Worm (Caenorhabditis elegans) whole organism, L4 larva: ENCODE data around the gene Y55F3AM.13.

ENCODE experiments used
- T26A8.4 ChIP-seq: fragments of 200-800 bp; sonication (Bioruptor generic); IDR thresholded peaks from 2 replicates; pipeline ENCODE4 v1.3.6; 2022; ENCODE audit warnings: missing genetic modification characterization, missing compliant biosample characterization
- Y105C5A.15 ChIP-seq: fragments of 200-800 bp; sonication (Bioruptor generic); IDR thresholded peaks from 2 replicates; pipeline ENCODE4 v1.3.6; 2022; ENCODE audit warnings: missing genetic modification characterization, missing compliant biosample characterization
- Y48G9A.11 ChIP-seq: fragments of 200-800 bp; sonication (Bioruptor generic); IDR thresholded peaks from 2 replicates; pipeline ENCODE4 v1.3.6; 2022; ENCODE audit warnings: missing genetic modification reagents, missing genetic modification characterization, missing compliant biosample characterization
- Y5F2A.4 ChIP-seq: fragments of 200-800 bp; sonication (Bioruptor generic); optimal IDR thresholded peaks from 2 replicates; lab custom pipeline; 2018; ENCODE audit warnings: mild to moderate bottlenecking, missing genetic modification characterization, missing compliant biosample characterization
- Y75B8A.6 ChIP-seq: fragments of 200-800 bp; sonication (Bioruptor generic); IDR thresholded peaks from 2 replicates; pipeline ENCODE4 v1.3.6; 2022; ENCODE audit warnings: missing genetic modification reagents, missing genetic modification characterization, missing compliant biosample characterization
- ZK337.2 ChIP-seq: fragments of 200-800 bp; sonication (Bioruptor generic); IDR thresholded peaks from 2 replicates; pipeline ENCODE4 v1.3.6; 2022; ENCODE audit warnings: missing genetic modification reagents, missing genetic modification characterization, missing compliant biosample characterization
- aha-1 ChIP-seq: fragments of 150-350 bp; peaks from one replicate; lab custom pipeline; 2014; ENCODE audit warnings: missing biosample characterization, missing genetic modification characterization
- ama-1 ChIP-seq: fragments of 150-350 bp; optimal IDR thresholded peaks from 2 replicates; lab custom pipeline; 2014; ENCODE audit warnings: inconsistent platforms, mixed read lengths
- ceh-28 ChIP-seq: fragments of 150-350 bp; optimal IDR thresholded peaks from 2 replicates; lab custom pipeline; 2014; ENCODE audit warnings: missing biosample characterization, missing genetic modification reagents, missing genetic modification characterization
- ceh-62 ChIP-seq: sonication (generic microtip); optimal IDR thresholded peaks from 2 replicates; lab custom pipeline; 2017; ENCODE audit warnings: missing biosample characterization, missing genetic modification characterization
- cey-2 ChIP-seq: sonication (generic microtip); optimal IDR thresholded peaks from 3 replicates; lab custom pipeline; 2017; ENCODE audit warnings: missing genetic modification characterization, mild to moderate bottlenecking, missing compliant biosample characterization, antibody characterized with exemption, borderline replicate concordance; ENCODE audit not compliant: insufficient read depth
- ctbp-1 ChIP-seq: fragments of 200-800 bp; sonication (Bioruptor generic); IDR thresholded peaks from 2 replicates; pipeline ENCODE4 v1.3.6; 2022; ENCODE audit warnings: missing genetic modification reagents, missing genetic modification characterization, missing compliant biosample characterization
- daf-12 ChIP-seq: fragments of 150-350 bp; optimal IDR thresholded peaks from 2 replicates; lab custom pipeline; 2014; ENCODE audit warnings: missing biosample characterization, missing genetic modification reagents, missing genetic modification characterization
- dmd-9 ChIP-seq: fragments of 200-800 bp; sonication (Bioruptor generic); IDR thresholded peaks from 2 replicates; pipeline ENCODE4 v1.3.6; 2022; ENCODE audit warnings: missing genetic modification reagents, missing genetic modification characterization, missing compliant biosample characterization
- dpl-1 ChIP-seq: fragments of 150-350 bp; optimal IDR thresholded peaks from 2 replicates; lab custom pipeline; 2014; ENCODE audit warnings: missing biosample characterization, missing genetic modification reagents, missing genetic modification characterization
- egl-27 ChIP-seq: sonication (generic microtip); optimal IDR thresholded peaks from 3 replicates; lab custom pipeline; 2017; ENCODE audit warnings: missing biosample characterization, missing genetic modification reagents, missing genetic modification characterization
- hif-1 ChIP-seq, 2 experiments: sonication (generic microtip); optimal IDR thresholded peaks; 2 replicates each; lab custom pipeline; 2016 to 2017; ENCODE audit warnings: missing compliant biosample characterization in 2 of 2, missing genetic modification characterization in 2 of 2, missing genetic modification reagents in 2 of 2, missing genotype in 2 of 2, mild to moderate bottlenecking in 1 of 2
- hlh-11 ChIP-seq: fragments of 200-800 bp; sonication (Bioruptor generic); optimal IDR thresholded peaks from 2 replicates; lab custom pipeline; 2018; ENCODE audit warnings: mild to moderate bottlenecking, missing genetic modification characterization, missing compliant biosample characterization
- hmg-1.1 ChIP-seq: fragments of 200-800 bp; sonication (Bioruptor generic); IDR thresholded peaks from 2 replicates; pipeline ENCODE4 v1.3.6; 2022; ENCODE audit warnings: missing genetic modification reagents, missing genetic modification characterization, missing compliant biosample characterization
- jun-1 ChIP-seq: fragments of 150-350 bp; optimal IDR thresholded peaks from 2 replicates; lab custom pipeline; 2014; ENCODE audit warnings: missing biosample characterization, missing genetic modification reagents, missing genetic modification characterization
- lin-38 ChIP-seq: fragments of 200-800 bp; sonication (Bioruptor generic); IDR thresholded peaks from 2 replicates; pipeline ENCODE4 v1.3.6; 2022; ENCODE audit warnings: missing genetic modification reagents, missing genetic modification characterization, missing compliant biosample characterization
- madf-5 ChIP-seq, 2 experiments: fragments of 200-800 bp; sonication (Bioruptor generic); IDR thresholded peaks; 2 replicates each; pipeline ENCODE4 v1.3.6; 2022; ENCODE audit warnings: missing compliant biosample characterization in 2 of 2, missing genetic modification characterization in 2 of 2
- madf-9 ChIP-seq: fragments of 200-800 bp; sonication (Bioruptor generic); conservative IDR thresholded peaks from 2 replicates; pipeline ENCODE4 v1.3.6; 2022; ENCODE audit warnings: missing genetic modification reagents, missing genetic modification characterization, missing compliant biosample characterization
- mdt-29 ChIP-seq: fragments of 200-800 bp; sonication (Bioruptor generic); IDR thresholded peaks from 2 replicates; pipeline ENCODE4 v1.3.6; 2022; ENCODE audit warnings: missing genetic modification reagents, missing genetic modification characterization, missing compliant biosample characterization
- mxl-3 ChIP-seq: fragments of 200-800 bp; sonication (Bioruptor generic); optimal IDR thresholded peaks from 2 replicates; lab custom pipeline; 2018; ENCODE audit warnings: mild to moderate bottlenecking, missing genetic modification characterization, missing compliant biosample characterization
- nhr-10 ChIP-seq: fragments of 150-350 bp; optimal IDR thresholded peaks from 2 replicates; lab custom pipeline; 2014; ENCODE audit warnings: missing biosample characterization, missing genetic modification characterization
- nhr-11 ChIP-seq: fragments of 150-350 bp; optimal IDR thresholded peaks from 2 replicates; lab custom pipeline; 2014; ENCODE audit warnings: missing biosample characterization, missing genetic modification characterization
- nhr-111 ChIP-seq: fragments of 200-800 bp; sonication (Bioruptor generic); optimal IDR thresholded peaks from 2 replicates; lab custom pipeline; 2018; ENCODE audit warnings: mild to moderate bottlenecking, missing genetic modification characterization, missing compliant biosample characterization
- nhr-25 ChIP-seq: sonication (generic microtip); optimal IDR thresholded peaks from 2 replicates; lab custom pipeline; 2017; ENCODE audit warnings: missing genetic modification characterization, mild to moderate bottlenecking, missing compliant biosample characterization, antibody characterized with exemption, moderate library complexity, borderline replicate concordance; ENCODE audit not compliant: insufficient read depth
- nhr-42 ChIP-seq: fragments of 200-800 bp; sonication (Bioruptor generic); IDR thresholded peaks from 2 replicates; pipeline ENCODE4 v1.3.6; 2022; ENCODE audit warnings: missing genetic modification characterization, missing compliant biosample characterization
- rbr-2 ChIP-seq: sonication (generic microtip); optimal IDR thresholded peaks from 2 replicates; lab custom pipeline; 2016; ENCODE audit warnings: missing genotype, missing genetic modification characterization, missing compliant biosample characterization
- set-16 ChIP-seq: fragments of 200-800 bp; sonication (Bioruptor generic); IDR thresholded peaks from 2 replicates; pipeline ENCODE4 v1.3.6; 2022; ENCODE audit warnings: missing genetic modification reagents, missing genetic modification characterization, missing compliant biosample characterization
- snpc-4 ChIP-seq: fragments of 150-350 bp; optimal IDR thresholded peaks from 2 replicates; lab custom pipeline; 2014; ENCODE audit warnings: missing biosample characterization, missing genetic modification characterization
- spr-1 ChIP-seq: sonication (generic microtip); optimal IDR thresholded peaks from 2 replicates; lab custom pipeline; 2016; ENCODE audit warnings: mild to moderate bottlenecking, missing genetic modification characterization, missing compliant biosample characterization
- spr-3 ChIP-seq: fragments of 200-800 bp; sonication (Bioruptor generic); optimal IDR thresholded peaks from 2 replicates; lab custom pipeline; 2018; ENCODE audit warnings: mild to moderate bottlenecking, missing genetic modification characterization, missing compliant biosample characterization
- unc-130 ChIP-seq: sonication (generic microtip); optimal IDR thresholded peaks from 2 replicates; lab custom pipeline; 2016; ENCODE audit warnings: missing genetic modification reagents, missing genetic modification characterization, missing compliant biosample characterization
- unc-62 ChIP-seq, 3 experiments: fragments of 150-350 bp in 1 of 3; sonication (generic microtip); optimal IDR thresholded peaks in 2 of 3; peaks in 1 of 3; 1 replicate in 1 of 3; 2 replicates in 2 of 3; lab custom pipeline; 2014 to 2017; ENCODE audit warnings: missing biosample characterization in 3 of 3, missing genetic modification characterization in 3 of 3, missing genetic modification reagents in 3 of 3, missing genotype in 1 of 3
- zag-1 ChIP-seq: fragments of 150-350 bp; optimal IDR thresholded peaks from 2 replicates; lab custom pipeline; 2014; ENCODE audit warnings: missing biosample characterization, missing genetic modification characterization
- zfp-3 ChIP-seq: fragments of 200-800 bp; sonication (Bioruptor generic); conservative IDR thresholded peaks from 2 replicates; pipeline ENCODE4 v1.3.6; 2022; ENCODE audit warnings: missing genetic modification reagents, missing genetic modification characterization, missing compliant biosample characterization
- zip-11 ChIP-seq: fragments of 200-800 bp; sonication (Bioruptor generic); IDR thresholded peaks from 2 replicates; pipeline ENCODE4 v1.3.6; 2022; ENCODE audit warnings: missing genetic modification characterization, missing compliant biosample characterization
- zip-2 ChIP-seq: fragments of 150-350 bp; optimal IDR thresholded peaks from 2 replicates; lab custom pipeline; 2014; ENCODE audit warnings: missing biosample characterization, missing genetic modification characterization
- ztf-11 ChIP-seq: fragments of 150-350 bp; optimal IDR thresholded peaks from 2 replicates; lab custom pipeline; 2014; ENCODE audit warnings: missing biosample characterization, missing genetic modification characterization
- ztf-7 ChIP-seq: fragments of 150-350 bp; optimal IDR thresholded peaks from 2 replicates; lab custom pipeline; 2014; ENCODE audit warnings: missing biosample characterization, missing genetic modification characterization

Y55F3AM.13 gene

DNA sequence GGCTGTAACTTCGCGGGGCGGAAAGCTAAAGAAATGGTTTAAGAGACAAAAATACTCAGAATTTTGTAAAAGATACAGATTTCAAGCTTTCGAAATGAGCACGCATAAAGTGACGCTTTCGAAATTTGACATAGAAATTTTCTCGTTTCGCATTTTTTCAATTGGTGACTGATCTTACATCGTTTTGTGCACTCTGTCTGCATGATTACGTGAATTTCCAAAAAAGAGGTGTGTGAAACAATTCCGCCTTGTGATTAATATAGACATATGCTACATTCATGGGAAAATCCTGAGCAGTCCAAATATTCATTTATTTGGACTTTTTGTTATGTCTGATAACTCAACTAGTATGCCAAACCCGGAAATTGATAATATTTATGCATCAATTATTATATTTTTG, 10.4 kb downstream of the Y55F3AM.13 start, which contains the start of gene srx-12:
srx-12 (plus strand) TSS at position 301 of the 400 bp plus-strand sequence.
- TF ChIP-seq nhr-25 (tag; lab: Kevin White, UChicago) (no peak), snpc-4 (tag; lab: Kevin White, UChicago) (no peak), aha-1 (tag; lab: Kevin White, UChicago) (peak; percentile 22)

DNA sequence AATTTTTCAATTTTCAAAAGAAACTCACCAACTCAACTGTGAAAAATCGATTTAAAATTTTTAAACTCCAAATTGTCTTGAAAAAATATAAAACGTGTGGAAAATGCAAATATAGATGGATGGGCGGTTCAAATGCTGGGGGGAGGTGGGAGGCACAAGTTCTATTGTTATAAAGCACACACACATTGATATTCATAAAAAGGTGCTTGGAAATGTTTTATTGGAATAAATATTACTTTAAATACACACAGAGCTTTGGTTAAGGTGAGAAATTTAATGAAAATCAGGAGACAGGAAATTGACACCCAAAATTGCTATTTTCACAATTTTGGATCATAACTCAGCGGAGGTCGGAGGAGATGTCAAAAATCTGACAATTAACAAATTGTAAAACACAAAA, 11.8 kb downstream of the Y55F3AM.13 start, which contains the start of gene Y55F3AM.11:
Y55F3AM.11 (minus strand) TSS at position 101 of the 400 bp plus-strand sequence.
- no peak for TF ChIP-seq Y48G9A.11 (GFP tag; lab: Robert Waterston, UW)
- no peak for TF ChIP-seq ztf-11 (tag; lab: Kevin White, UChicago)
- TF ChIP-seq spr-3 (GFP tag; lab: Kevin White, UChicago): no peak
- TF ChIP-seq nhr-11: no peak
- TF ChIP-seq unc-62 (GFP tag; optimal IDR thresholded peaks at IDR 0.05 in 1 of 2; lab: Kevin White, UChicago): no peak
- no peak for TF ChIP-seq unc-62 (tag; optimal IDR thresholded peaks at IDR 0.05; lab: Kevin White, UChicago)
- no peak for TF ChIP-seq zip-2 (tag; lab: Kevin White, UChicago)
- TF ChIP-seq madf-5 (GFP tag; IDR thresholded peaks at IDR 0.05; lab: Robert Waterston, UW): no peak
- TF ChIP-seq ztf-7: no peak
- no peak for TF ChIP-seq hmg-1.1 (GFP tag; lab: Robert Waterston, UW)
- TF ChIP-seq madf-9 (GFP tag; lab: Robert Waterston, UW): no peak
- TF ChIP-seq dmd-9: no peak
- TF ChIP-seq mdt-29 (GFP tag; lab: Robert Waterston, UW): no peak
- no peak for TF ChIP-seq ZK337.2 (GFP tag; lab: Robert Waterston, UW)
- TF ChIP-seq zag-1: no peak
- TF ChIP-seq rbr-2 (tag; lab: Kevin White, UChicago): no peak
- TF ChIP-seq mxl-3 (GFP tag; lab: Kevin White, UChicago): no peak
- no peak for TF ChIP-seq spr-1 (tag; lab: Kevin White, UChicago)
- TF ChIP-seq ceh-28 (tag; lab: Kevin White, UChicago): no peak

DNA sequence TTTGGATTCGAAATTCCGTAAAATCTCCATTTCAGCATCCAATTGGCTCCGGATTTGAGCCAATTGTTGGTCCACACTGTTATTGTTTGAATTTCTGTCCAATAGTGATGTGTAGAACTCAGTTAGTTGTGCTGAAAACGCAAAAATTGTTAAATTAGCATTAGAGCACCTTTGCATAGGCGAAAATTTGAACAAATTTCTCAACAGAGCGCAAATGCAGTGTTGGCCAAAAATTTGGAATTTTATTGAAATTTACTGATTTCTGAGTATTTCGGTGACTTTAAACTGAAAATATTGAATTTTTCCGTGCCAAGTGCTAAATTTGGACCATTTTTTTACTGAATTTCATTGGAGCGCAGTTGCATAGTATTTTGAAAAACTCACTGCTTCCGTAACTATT, 15.6 kb downstream of the Y55F3AM.13 start:
- peak; percentile 84 for TF ChIP-seq lin-38 (GFP tag; lab: Robert Waterston, UW)
- no peak for TF ChIP-seq daf-12 (tag; lab: Kevin White, UChicago)

DNA sequence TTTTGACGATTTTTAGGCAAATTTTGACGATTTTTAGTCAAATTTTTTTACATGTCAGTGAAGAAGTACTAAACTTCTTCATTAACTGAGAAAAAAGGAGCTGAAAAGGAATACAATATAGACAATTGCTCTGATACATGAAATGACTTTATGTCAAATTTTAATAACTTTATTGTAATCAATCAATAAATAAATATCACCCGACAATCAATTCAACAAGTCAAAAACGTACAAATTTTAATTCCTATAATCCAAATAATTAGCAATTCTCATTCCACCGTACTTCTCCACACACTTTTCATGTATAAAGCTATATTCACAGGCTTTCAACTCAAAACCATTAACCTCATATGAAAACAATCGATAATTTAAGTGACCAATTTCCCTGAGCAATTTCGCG, 17.6 kb downstream of the Y55F3AM.13 start:
- no peak for TF ChIP-seq dmd-9
- peak in 1 of 2 experiments; percentile 96 for TF ChIP-seq unc-62 (GFP tag; optimal IDR thresholded peaks at IDR 0.05 in 1 of 2; lab: Kevin White, UChicago)
- no peak for TF ChIP-seq unc-62 (tag; optimal IDR thresholded peaks at IDR 0.05; lab: Kevin White, UChicago)

DNA sequence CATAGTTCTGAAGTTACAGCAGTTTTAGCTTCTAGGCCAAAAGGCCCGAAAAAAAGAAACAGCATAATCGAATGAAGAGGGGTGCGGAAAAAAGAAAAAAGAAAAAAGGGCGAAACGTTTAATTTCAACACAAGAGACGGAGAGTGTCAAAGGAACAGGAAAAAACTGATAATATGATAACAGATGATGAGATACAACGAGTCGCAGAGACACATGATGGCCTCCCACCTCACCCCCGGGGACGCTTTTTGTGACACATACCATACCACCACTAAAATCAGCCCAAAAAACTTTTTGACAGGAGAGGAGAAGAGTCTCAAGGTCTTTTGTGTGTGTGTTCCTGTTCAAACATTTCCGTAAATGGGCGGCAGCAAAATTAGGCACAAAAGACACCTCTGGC, 21.0 kb downstream of the Y55F3AM.13 start:
- no peak for TF ChIP-seq madf-9 (GFP tag; lab: Robert Waterston, UW)
- no peak for TF ChIP-seq set-16 (GFP tag; lab: Robert Waterston, UW)
- TF ChIP-seq ZK337.2 (GFP tag; lab: Robert Waterston, UW): no peak
- TF ChIP-seq nhr-25 (tag; lab: Kevin White, UChicago): peak; percentile 48
- TF ChIP-seq zip-11: no peak
- no peak for TF ChIP-seq T26A8.4 (GFP tag; lab: Robert Waterston, UW)
- no peak for TF ChIP-seq Y75B8A.6
- TF ChIP-seq ztf-7: no peak
- TF ChIP-seq dpl-1 (GFP tag; lab: Kevin White, UChicago): no peak
- TF ChIP-seq zfp-3 (GFP tag; lab: Robert Waterston, UW): no peak
- TF ChIP-seq cey-2 (tag; lab: Kevin White, UChicago): no peak
- no peak for TF ChIP-seq unc-130 (GFP tag; lab: Kevin White, UChicago)
- no peak for TF ChIP-seq nhr-42 (GFP tag; lab: Robert Waterston, UW)
- TF ChIP-seq hlh-11 (tag; lab: Kevin White, UChicago): peak; percentile 88
- TF ChIP-seq nhr-10 (tag; lab: Kevin White, UChicago): no peak
- no peak for TF ChIP-seq ceh-62 (tag; lab: Kevin White, UChicago)
- TF ChIP-seq rbr-2 (tag; lab: Kevin White, UChicago): no peak
- no peak for TF ChIP-seq Y5F2A.4 (GFP tag; lab: Kevin White, UChicago)
- no peak for TF ChIP-seq egl-27 (tag; lab: Kevin White, UChicago)
- no peak for TF ChIP-seq Y48G9A.11 (GFP tag; lab: Robert Waterston, UW)
- no peak for TF ChIP-seq ctbp-1
- TF ChIP-seq jun-1 (tag; lab: Kevin White, UChicago): no peak
- TF ChIP-seq hif-1 (tag; optimal IDR thresholded peaks at IDR 0.05; lab: Kevin White, UChicago): no peak
- no peak for TF ChIP-seq ama-1 (lab: Kevin White, UChicago)
- no peak for TF ChIP-seq Y105C5A.15
- no peak for TF ChIP-seq nhr-111
